Fruit fly (Drosophila melanogaster): Measurements from ENCODE around the gene Fit1.

- no peak for TF ChIP-seq kay (GFP tag; ENCODE audit: borderline replicate concordance)
- TF ChIP-seq CG14711 (tag; optimal IDR thresholded peaks at IDR 0.05) = no peak
- no peak for TF ChIP-seq cic (GFP tag; optimal IDR thresholded peaks at IDR 0.05)
- no peak for TF ChIP-seq tj (GFP tag; optimal IDR thresholded peaks at IDR 0.05)
- TF ChIP-seq Crg-1 (GFP tag; optimal IDR thresholded peaks at IDR 0.05) = no peak
- no peak for TF ChIP-seq toe (GFP tag; optimal IDR thresholded peaks at IDR 0.05)
- no peak for TF ChIP-seq pad (GFP tag; optimal IDR thresholded peaks at IDR 0.05)
- no peak for TF ChIP-seq Hr96 (GFP tag; optimal IDR thresholded peaks at IDR 0.05)
- no peak for TF ChIP-seq CG7045 (GFP tag; optimal IDR thresholded peaks at IDR 0.05)
- TF ChIP-seq CG1620 (GFP tag; optimal IDR thresholded peaks at IDR 0.05) = no peak
- no peak for TF ChIP-seq CG33017 (tag; optimal IDR thresholded peaks at IDR 0.05)
- TF ChIP-seq CG11617 (GFP tag; optimal IDR thresholded peaks at IDR 0.05) = no peak
These were observed 41.9 kb downstream of the Fit1 start for dm6 chr3L:4145229-4145628.
